Worm (Caenorhabditis elegans) whole organism, L3 larva: ENCODE measurements around the gene srb-6.

ENCODE experiments used
- ZK546.5 ChIP-seq: sonication (generic microtip); optimal IDR thresholded peaks from 2 replicates; lab custom pipeline; 2017; ENCODE audit warnings: missing biosample characterization, missing genetic modification characterization
- ama-1 ChIP-seq: fragments of 150-350 bp; optimal IDR thresholded peaks from 2 replicates; lab custom pipeline; 2018
- lin-39 ChIP-seq: fragments of 150-350 bp; optimal IDR thresholded peaks from 2 replicates; lab custom pipeline; 2018; ENCODE audit warnings: missing biosample characterization, missing genetic modification reagents, missing genetic modification characterization
- nhr-23 ChIP-seq: fragments of 150-350 bp; optimal IDR thresholded peaks from 2 replicates; lab custom pipeline; 2014; ENCODE audit warnings: missing biosample characterization, missing genetic modification reagents, missing genetic modification characterization

ce11 chrII:10168905-10169782, 25.6 kb upstream of the srb-6 start, which contains the start of gene daf-19:
- peak; percentile 26 for TF ChIP-seq nhr-23 (tag; lab: Kevin White, UChicago)
- peak; percentile 38 for TF ChIP-seq ama-1 (lab: Kevin White, UChicago)
- TF ChIP-seq lin-39 (tag; lab: Kevin White, UChicago): peak; percentile 43
- TF ChIP-seq ZK546.5: no peak
